Worm (Caenorhabditis elegans) whole organism, late embryonic: ENCODE results near the gene xpo-1.

ENCODE experiments used
- C38D4.7 ChIP-seq: fragments of 200-800 bp; sonication (Bioruptor generic); optimal IDR thresholded peaks from 2 replicates; lab custom pipeline; 2018; ENCODE audit warnings: mild to moderate bottlenecking, missing genetic modification characterization, moderate library complexity, missing compliant biosample characterization
- F13H6.1 ChIP-seq: sonication (generic microtip); optimal IDR thresholded peaks from 2 replicates; lab custom pipeline; 2016; ENCODE audit warnings: missing genetic modification characterization, missing compliant biosample characterization
- K02D7.2 ChIP-seq: sonication (generic microtip); optimal IDR thresholded peaks from 2 replicates; lab custom pipeline; 2017; ENCODE audit warnings: mild to moderate bottlenecking, missing genetic modification characterization, missing compliant biosample characterization
- T23F11.4 ChIP-seq: fragments of 200-800 bp; sonication (Bioruptor generic); optimal IDR thresholded peaks from 2 replicates; lab custom pipeline; 2018; ENCODE audit warnings: mild to moderate bottlenecking, missing genetic modification characterization, missing compliant biosample characterization
- Y22D7AL.16 ChIP-seq: sonication (generic microtip); optimal IDR thresholded peaks from 2 replicates; lab custom pipeline; 2016; ENCODE audit warnings: missing genetic modification characterization, missing compliant biosample characterization
- ahr-1 ChIP-seq: sonication (generic microtip); optimal IDR thresholded peaks from 2 replicates; lab custom pipeline; 2016; ENCODE audit warnings: missing genetic modification characterization, missing compliant biosample characterization
- ama-1 ChIP-seq: fragments of 150-350 bp; optimal IDR thresholded peaks from 2 replicates; lab custom pipeline; 2014
- ceh-14 ChIP-seq: sonication (generic microtip); optimal IDR thresholded peaks from 2 replicates; lab custom pipeline; 2016; ENCODE audit warnings: missing genotype, missing genetic modification characterization, missing compliant biosample characterization
- ceh-19 ChIP-seq: fragments of 200-800 bp; sonication (Bioruptor generic); optimal IDR thresholded peaks from 2 replicates; lab custom pipeline; 2018; ENCODE audit warnings: mild to moderate bottlenecking, missing genetic modification characterization, missing compliant biosample characterization
- ceh-22 ChIP-seq: sonication (generic microtip); optimal IDR thresholded peaks from 2 replicates; lab custom pipeline; 2017; ENCODE audit warnings: missing biosample characterization, missing genetic modification characterization
- ceh-30 ChIP-seq: fragments of 150-350 bp; optimal IDR thresholded peaks from 2 replicates; lab custom pipeline; 2014; ENCODE audit warnings: missing biosample characterization, missing genetic modification characterization
- ceh-31 ChIP-seq: sonication (generic microtip); optimal IDR thresholded peaks from 2 replicates; lab custom pipeline; 2016; ENCODE audit warnings: missing genetic modification characterization, missing compliant biosample characterization
- ceh-34 ChIP-seq: sonication (generic microtip); optimal IDR thresholded peaks from 2 replicates; lab custom pipeline; 2016; ENCODE audit warnings: mild to moderate bottlenecking, missing genetic modification characterization, missing compliant biosample characterization
- ceh-45 ChIP-seq: fragments of 200-800 bp; sonication (Bioruptor generic); IDR thresholded peaks from 2 replicates; pipeline ENCODE4 v1.3.6; 2022; ENCODE audit warnings: missing genetic modification reagents, missing genetic modification characterization, missing compliant biosample characterization
- ceh-48 ChIP-seq: sonication (generic microtip); optimal IDR thresholded peaks from 2 replicates; lab custom pipeline; 2016; ENCODE audit warnings: missing genetic modification characterization, inconsistent platforms, missing compliant biosample characterization
- ceh-6 ChIP-seq: fragments of 200-800 bp; sonication (Bioruptor generic); optimal IDR thresholded peaks from 2 replicates; lab custom pipeline; 2018; ENCODE audit warnings: mild to moderate bottlenecking, missing genetic modification characterization, missing compliant biosample characterization
- ceh-9 ChIP-seq: sonication (generic microtip); optimal IDR thresholded peaks from 2 replicates; lab custom pipeline; 2016; ENCODE audit warnings: mild to moderate bottlenecking, missing genetic modification characterization, inconsistent platforms, missing compliant biosample characterization
- che-1 ChIP-seq: sonication (generic microtip); optimal IDR thresholded peaks from 2 replicates; lab custom pipeline; 2016; ENCODE audit warnings: mild to moderate bottlenecking, missing genetic modification characterization, missing compliant biosample characterization
- dve-1 ChIP-seq: sonication (generic microtip); optimal IDR thresholded peaks from 2 replicates; lab custom pipeline; 2017; ENCODE audit warnings: antibody characterized with exemption, mild to moderate bottlenecking, missing genetic modification characterization, missing compliant biosample characterization
- elt-2 ChIP-seq: sonication (generic microtip); optimal IDR thresholded peaks from 2 replicates; lab custom pipeline; 2016; ENCODE audit warnings: missing genetic modification reagents, missing genetic modification characterization, missing compliant biosample characterization
- ets-4 ChIP-seq: sonication (generic microtip); optimal IDR thresholded peaks from 2 replicates; lab custom pipeline; 2016; ENCODE audit warnings: missing genetic modification characterization, missing compliant biosample characterization
- fax-1 ChIP-seq: sonication (generic microtip); optimal IDR thresholded peaks from 2 replicates; lab custom pipeline; 2016; ENCODE audit warnings: missing genotype, missing genetic modification characterization, missing compliant biosample characterization
- fkh-10 ChIP-seq: fragments of 150-350 bp; optimal IDR thresholded peaks from 2 replicates; lab custom pipeline; 2014; ENCODE audit warnings: missing biosample characterization, missing genetic modification reagents, missing genetic modification characterization
- fkh-6 ChIP-seq: sonication (generic microtip); optimal IDR thresholded peaks from 2 replicates; lab custom pipeline; 2016; ENCODE audit warnings: missing genetic modification characterization, missing compliant biosample characterization
- gmeb-2 ChIP-seq: sonication (generic microtip); optimal IDR thresholded peaks from 2 replicates; lab custom pipeline; 2016; ENCODE audit warnings: missing genetic modification characterization, inconsistent platforms, missing compliant biosample characterization
- hlh-13 ChIP-seq: fragments of 200-800 bp; sonication (Bioruptor generic); optimal IDR thresholded peaks from 2 replicates; lab custom pipeline; 2018; ENCODE audit warnings: mild to moderate bottlenecking, missing genetic modification characterization, missing compliant biosample characterization
- hlh-15 ChIP-seq: sonication (generic microtip); optimal IDR thresholded peaks from 2 replicates; lab custom pipeline; 2016; ENCODE audit warnings: missing genetic modification characterization, missing compliant biosample characterization
- hlh-30 ChIP-seq: sonication (generic microtip); optimal IDR thresholded peaks from 2 replicates; lab custom pipeline; 2017; ENCODE audit warnings: antibody characterized with exemption, missing genetic modification characterization, missing compliant biosample characterization; ENCODE audit not compliant: insufficient read depth
- madf-2 ChIP-seq: sonication (generic microtip); optimal IDR thresholded peaks from 2 replicates; lab custom pipeline; 2017; ENCODE audit warnings: missing genetic modification characterization, missing compliant biosample characterization
- nfya-1 ChIP-seq: sonication (generic microtip); optimal IDR thresholded peaks from 2 replicates; lab custom pipeline; 2017; ENCODE audit warnings: missing genetic modification characterization, mild to moderate bottlenecking, missing compliant biosample characterization, antibody characterized with exemption, moderate library complexity
- nhr-11 ChIP-seq: fragments of 150-350 bp; optimal IDR thresholded peaks from 2 replicates; lab custom pipeline; 2014; ENCODE audit warnings: missing biosample characterization, missing genetic modification characterization
- nhr-232 ChIP-seq: sonication (generic microtip); optimal IDR thresholded peaks from 2 replicates; lab custom pipeline; 2016; ENCODE audit warnings: missing genetic modification characterization, missing compliant biosample characterization
- npax-4 ChIP-seq: sonication (generic microtip); optimal IDR thresholded peaks from 2 replicates; lab custom pipeline; 2016; ENCODE audit warnings: missing genetic modification characterization, missing compliant biosample characterization
- pag-3 ChIP-seq: sonication (generic microtip); optimal IDR thresholded peaks from 2 replicates; lab custom pipeline; 2016; ENCODE audit warnings: missing compliant biosample characterization, missing genetic modification characterization, borderline replicate concordance
- pax-1 ChIP-seq: fragments of 150-350 bp; optimal IDR thresholded peaks from 2 replicates; lab custom pipeline; 2014; ENCODE audit warnings: missing biosample characterization, missing genetic modification characterization
- sox-4 ChIP-seq: sonication (generic microtip); optimal IDR thresholded peaks from 2 replicates; lab custom pipeline; 2017; ENCODE audit warnings: mild to moderate bottlenecking, missing genetic modification characterization, inconsistent platforms, missing compliant biosample characterization
- syd-9 ChIP-seq: sonication (generic microtip); optimal IDR thresholded peaks from 2 replicates; lab custom pipeline; 2016; ENCODE audit warnings: mild to moderate bottlenecking, missing genetic modification characterization, moderate library complexity, missing compliant biosample characterization
- tbx-2 ChIP-seq: sonication (generic microtip); optimal IDR thresholded peaks from 2 replicates; lab custom pipeline; 2016; ENCODE audit warnings: missing genetic modification characterization, missing compliant biosample characterization
- unc-3 ChIP-seq, 2 experiments: fragments of 200-800 bp in 1 of 2; sonication (Bioruptor generic) in 1 of 2; sonication (generic microtip) in 1 of 2; conservative IDR thresholded peaks in 1 of 2; optimal IDR thresholded peaks in 1 of 2; 2 replicates each; pipeline versions ENCODE4 v1.3.6 to Lab custom; 2016 to 2022; ENCODE audit warnings: missing compliant biosample characterization in 2 of 2, missing genetic modification characterization in 2 of 2, missing genetic modification reagents in 1 of 2
- ztf-16 ChIP-seq: sonication (generic microtip); optimal IDR thresholded peaks from 2 replicates; lab custom pipeline; 2017; ENCODE audit warnings: missing genetic modification characterization, missing compliant biosample characterization

The xpo-1 gene

ce11 chrV:7777098-7777497, 27.8 kb upstream of the xpo-1 start, which contains the start of gene C26F1.3:
TSS of gene C26F1.3 (plus strand) at chrV:7777300.
- TF ChIP-seq K02D7.2 (tag; lab: Kevin White, UChicago) (no peak), ahr-1 (tag; lab: Kevin White, UChicago) (no peak), ztf-16 (tag; lab: Kevin White, UChicago) (no peak), ceh-45 (GFP tag; lab: Robert Waterston, UW) (no peak), Y22D7AL.16 (tag; lab: Kevin White, UChicago) (no peak), pax-1 (tag; lab: Kevin White, UChicago) (no peak), fkh-10 (GFP tag; lab: Kevin White, UChicago) (no peak), F13H6.1 (tag; lab: Kevin White, UChicago) (no peak), hlh-15 (no peak), fax-1 (tag; lab: Kevin White, UChicago) (no peak)

ce11 chrV:7778999-7779398, 25.9 kb upstream of the xpo-1 start:
- TF ChIP-seq ceh-19 (GFP tag; lab: Kevin White, UChicago) (no peak), ceh-22 (tag; lab: Kevin White, UChicago) (no peak), ceh-30 (tag; lab: Kevin White, UChicago) (no peak), ceh-34 (no peak), Y22D7AL.16 (tag; lab: Kevin White, UChicago) (no peak), ceh-9 (no peak), pag-3 (tag; lab: Kevin White, UChicago) (no peak), nhr-232 (tag; lab: Kevin White, UChicago) (no peak), nfya-1 (tag; lab: Kevin White, UChicago) (no peak), fkh-6 (tag; lab: Kevin White, UChicago) (no peak), hlh-15 (no peak), ama-1 (lab: Kevin White, UChicago) (no peak)

- TF ChIP-seq ceh-22 (tag; lab: Kevin White, UChicago) (no peak), hlh-13 (GFP tag; lab: Kevin White, UChicago) (no peak), npax-4 (tag; lab: Kevin White, UChicago) (no peak), ceh-14 (tag; lab: Kevin White, UChicago) (no peak), unc-3 (GFP tag; conservative IDR thresholded peaks at IDR 0.05; lab: Robert Waterston, UW) (no peak), unc-3 (tag; optimal IDR thresholded peaks at IDR 0.05; lab: Kevin White, UChicago) (no peak), elt-2 (tag; lab: Kevin White, UChicago) (no peak), ahr-1 (tag; lab: Kevin White, UChicago) (no peak), ceh-31 (tag; lab: Kevin White, UChicago) (no peak), sox-4 (tag; lab: Kevin White, UChicago) (no peak), T23F11.4 (GFP tag; lab: Kevin White, UChicago) (no peak), hlh-30 (no peak)
These were observed 23.4 kb upstream of the xpo-1 start, which contains the start of gene cyp-32A1 for ce11 chrV:7781511-7781910. TSS of gene cyp-32A1 (plus strand) at chrV:7781811.

- TF ChIP-seq ceh-6 (GFP tag; lab: Kevin White, UChicago) (no peak), T23F11.4 (GFP tag; lab: Kevin White, UChicago) (no peak), syd-9 (no peak), tbx-2 (no peak), ceh-48 (tag; lab: Kevin White, UChicago) (no peak), fax-1 (tag; lab: Kevin White, UChicago) (no peak), che-1 (tag; lab: Kevin White, UChicago) (no peak), sox-4 (tag; lab: Kevin White, UChicago) (no peak), nhr-232 (tag; lab: Kevin White, UChicago) (no peak), ceh-34 (no peak), madf-2 (tag; lab: Kevin White, UChicago) (no peak), K02D7.2 (tag; lab: Kevin White, UChicago) (no peak), ets-4 (no peak), gmeb-2 (no peak), ceh-19 (GFP tag; lab: Kevin White, UChicago) (no peak), nhr-11 (tag; lab: Kevin White, UChicago) (no peak), C38D4.7 (GFP tag; lab: Kevin White, UChicago) (no peak), dve-1 (tag; lab: Kevin White, UChicago) (no peak), pag-3 (tag; lab: Kevin White, UChicago) (no peak), hlh-30 (no peak)
These were observed 19.7 kb upstream of the xpo-1 start, which contains the start of gene C26F1.1 for ce11 chrV:7785117-7785516. TSS of gene C26F1.1 (plus strand) at chrV:7785417.
